Worm (Caenorhabditis elegans) whole organism, young adult: ENCODE measurements around the gene nep-10.

Experiments used
- C17E4.6 ChIP-seq: fragments of 200-800 bp; sonication (Bioruptor generic); IDR thresholded peaks from 2 replicates; pipeline ENCODE4 v1.3.6; 2022; ENCODE audit warnings: missing genetic modification reagents, missing genetic modification characterization, missing compliant biosample characterization
- F55B11.4 ChIP-seq: sonication (generic microtip); optimal IDR thresholded peaks from 2 replicates; lab custom pipeline; 2016; ENCODE audit warnings: missing compliant biosample characterization, missing genetic modification characterization, borderline replicate concordance; ENCODE audit not compliant: insufficient read depth
- ama-1 ChIP-seq, 3 experiments: fragments of 150-350 bp in 1 of 3; sonication (generic microtip) in 2 of 3; optimal IDR thresholded peaks; 2 replicates each; lab custom pipeline; 2014 to 2018; ENCODE audit warnings: missing biosample characterization in 2 of 3, missing genetic modification characterization in 2 of 3, missing genetic modification reagents in 2 of 3
- chd-7 ChIP-seq: sonication (generic microtip); optimal IDR thresholded peaks from 2 replicates; lab custom pipeline; 2016; ENCODE audit warnings: mild to moderate bottlenecking, missing genetic modification characterization, moderate library complexity, missing compliant biosample characterization
- hlh-26 ChIP-seq: fragments of 200-800 bp; sonication (Bioruptor generic); conservative IDR thresholded peaks from 2 replicates; pipeline ENCODE4 v1.3.6; 2022; ENCODE audit warnings: missing genetic modification reagents, missing genetic modification characterization, missing compliant biosample characterization
- lin-26 ChIP-seq: fragments of 200-800 bp; sonication (Bioruptor generic); IDR thresholded peaks from 2 replicates; pipeline ENCODE4 v1.3.6; 2022; ENCODE audit warnings: missing genetic modification reagents, missing genetic modification characterization, missing compliant biosample characterization
- madf-8 ChIP-seq: fragments of 200-800 bp; sonication (Bioruptor generic); conservative IDR thresholded peaks from 2 replicates; pipeline ENCODE4 v1.3.6; 2022; ENCODE audit warnings: missing genetic modification reagents, missing genetic modification characterization, missing compliant biosample characterization
- pbrm-1 ChIP-seq: fragments of 200-800 bp; sonication (Bioruptor generic); IDR thresholded peaks from 2 replicates; pipeline ENCODE4 v1.3.6; 2022; ENCODE audit warnings: missing genetic modification reagents, missing genetic modification characterization, missing compliant biosample characterization
- pha-4 ChIP-seq: fragments of 150-350 bp; sonication (generic microtip); optimal IDR thresholded peaks from 2 replicates; lab custom pipeline; 2014; ENCODE audit warnings: missing biosample characterization, missing genetic modification reagents, missing genetic modification characterization

DNA sequence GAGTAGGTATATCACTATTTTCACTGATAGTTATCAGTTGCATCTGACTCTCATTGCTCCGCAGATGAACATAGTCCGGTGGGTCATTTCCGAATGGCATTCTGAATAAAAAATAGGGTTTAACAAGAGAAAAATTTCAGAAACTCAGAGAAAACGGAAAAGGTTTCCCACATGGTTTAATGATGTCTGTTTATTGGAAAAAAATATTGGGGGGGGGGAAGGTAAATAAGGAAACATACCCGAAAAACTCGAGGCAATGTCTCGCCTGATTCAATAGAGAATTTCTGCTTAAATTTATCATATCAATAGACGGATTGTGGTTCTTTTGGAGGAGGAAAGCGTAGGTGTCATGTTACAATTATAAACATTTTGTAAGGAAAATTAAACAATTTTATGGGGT lies 22.7 kb upstream of the nep-10 start, which contains the start of gene nep-11:
- TF ChIP-seq madf-8 (GFP tag; lab: Robert Waterston, UW), result no peak
- no peak for TF ChIP-seq pha-4 (tag; lab: Kevin White, UChicago)
- no peak for TF ChIP-seq F55B11.4 (tag; lab: Kevin White, UChicago)
- no peak for TF ChIP-seq pbrm-1 (GFP tag; lab: Robert Waterston, UW)
- TF ChIP-seq chd-7 (tag; lab: Kevin White, UChicago), result no peak
- TF ChIP-seq hlh-26 (GFP tag; lab: Robert Waterston, UW), result no peak
- no peak for TF ChIP-seq ama-1 (optimal IDR thresholded peaks at IDR 0.05; lab: Kevin White, UChicago)
- TF ChIP-seq ama-1 (GFP tag; optimal IDR thresholded peaks at IDR 0.05; lab: Kevin White, UChicago), result no peak
- no peak for TF ChIP-seq C17E4.6 (GFP tag; lab: Robert Waterston, UW)
- no peak for TF ChIP-seq lin-26
